Fruit fly (Drosophila melanogaster) whole organism, wandering third instar larva: ENCODE data around the gene CG17768.

Source experiments
- Abd-B ChIP-seq: fragments of >200 bp; optimal IDR thresholded peaks from 2 replicates; lab custom pipeline; 2017; ENCODE audit warnings: missing biosample characterization, missing genetic modification characterization
- CG32264 ChIP-seq: fragments of 200-800 bp; sonication (Bioruptor generic); optimal IDR thresholded peaks from 2 replicates; lab custom pipeline; 2016; ENCODE audit warnings: missing biosample characterization, missing genetic modification characterization
- CG9705 ChIP-seq: fragments of 200-800 bp; sonication (Bioruptor generic); optimal IDR thresholded peaks from 2 replicates; lab custom pipeline; 2018; ENCODE audit warnings: missing biosample characterization, mild to moderate bottlenecking, missing genetic modification characterization
- CrebA ChIP-seq: fragments of 200-800 bp; sonication (Bioruptor generic); optimal IDR thresholded peaks from 2 replicates; lab custom pipeline; 2016; ENCODE audit warnings: missing biosample characterization, mild to moderate bottlenecking, missing genetic modification characterization, borderline replicate concordance
- Dif ChIP-seq: fragments of 200-275, 200-300 bp; sonication (Bioruptor generic); optimal IDR thresholded peaks from 2 replicates; lab custom pipeline; 2018; ENCODE audit warnings: missing biosample characterization, missing genetic modification characterization; ENCODE audit not compliant: partially characterized antibody
- GATAd ChIP-seq: sonication (Bioruptor generic); optimal IDR thresholded peaks from 2 replicates; lab custom pipeline; 2016; ENCODE audit warnings: missing biosample characterization, missing genetic modification characterization
- HLH106 ChIP-seq: fragments of 200-800 bp; optimal IDR thresholded peaks from 3 replicates; lab custom pipeline; 2019; ENCODE audit warnings: missing biosample characterization, mild to moderate bottlenecking, missing genetic modification characterization, moderate library complexity
- Hnf4 ChIP-seq: fragments of 200-800 bp; sonication (Bioruptor generic); optimal IDR thresholded peaks from 2 replicates; lab custom pipeline; 2016; ENCODE audit warnings: missing biosample characterization, mild to moderate bottlenecking, missing genetic modification characterization
- Hr78 ChIP-seq: fragments of >200 bp; optimal IDR thresholded peaks from 2 replicates; lab custom pipeline; 2017; ENCODE audit warnings: missing biosample characterization, missing genetic modification characterization
- Hr83 ChIP-seq: fragments of 200-300 bp; sonication (Bioruptor generic); optimal IDR thresholded peaks from 2 replicates; lab custom pipeline; 2016; ENCODE audit warnings: missing biosample characterization, mild to moderate bottlenecking, missing genetic modification characterization, moderate library complexity; ENCODE audit not compliant: poor library complexity, severe bottlenecking
- Jra ChIP-seq: sonication (Bioruptor generic); optimal IDR thresholded peaks from 2 replicates; lab custom pipeline; 2016; ENCODE audit warnings: missing biosample characterization, missing genetic modification characterization
- Myc ChIP-seq: fragments of >200 bp; optimal IDR thresholded peaks from 2 replicates; lab custom pipeline; 2017
- N ChIP-seq: fragments of >200 bp; optimal IDR thresholded peaks from 2 replicates; lab custom pipeline; 2018; ENCODE audit warnings: missing biosample characterization, missing external identifiers, missing genetic modification characterization
- OdsH ChIP-seq: fragments of 200-800 bp; sonication (Bioruptor generic); optimal IDR thresholded peaks from 2 replicates; lab custom pipeline; 2016; ENCODE audit warnings: missing biosample characterization, mild to moderate bottlenecking, missing genetic modification characterization
- Rel ChIP-seq, 2 experiments: fragments of 200-800 bp; sonication (Bioruptor generic) in 1 of 2; optimal IDR thresholded peaks; 2 replicates in 1 of 2; 3 replicates in 1 of 2; lab custom pipeline; 2016 to 2019; ENCODE audit warnings: mild to moderate bottlenecking in 2 of 2, missing biosample characterization in 2 of 2, missing genetic modification characterization in 2 of 2, moderate library complexity in 1 of 2
- Sp1 ChIP-seq: fragments of 200-800 bp; sonication (Bioruptor generic); optimal IDR thresholded peaks from 3 replicates; lab custom pipeline; 2019; ENCODE audit warnings: missing biosample characterization, mild to moderate bottlenecking, missing genetic modification characterization, moderate library complexity
- Vsx2 ChIP-seq: fragments of 200-300, 225-300 bp; sonication (Bioruptor generic); optimal IDR thresholded peaks from 2 replicates; lab custom pipeline; 2018; ENCODE audit warnings: missing biosample characterization, missing genetic modification characterization; ENCODE audit not compliant: partially characterized antibody
- br ChIP-seq: fragments of 200-800 bp; sonication (Bioruptor generic); optimal IDR thresholded peaks from 2 replicates; lab custom pipeline; 2016; ENCODE audit warnings: missing biosample characterization, missing genetic modification characterization
- brk ChIP-seq: fragments of 200-800 bp; sonication (Bioruptor generic); optimal IDR thresholded peaks from 2 replicates; lab custom pipeline; 2016; ENCODE audit warnings: missing biosample characterization, mild to moderate bottlenecking, missing genetic modification characterization
- dl ChIP-seq, 2 experiments: fragments of 175-275, 200-275 bp in 1 of 2; fragments of 200-275 bp in 1 of 2; sonication (Bioruptor generic); optimal IDR thresholded peaks; lab custom pipeline; 2018; ENCODE audit warnings: mild to moderate bottlenecking in 2 of 2, missing biosample characterization in 2 of 2, missing genetic modification characterization in 2 of 2, moderate library complexity in 2 of 2; ENCODE audit not compliant: partially characterized antibody in 2 of 2, insufficient read depth in 1 of 2
- dmrt93B ChIP-seq: fragments of 200-800 bp; sonication (Bioruptor generic); optimal IDR thresholded peaks from 2 replicates; lab custom pipeline; 2018; ENCODE audit warnings: missing biosample characterization, mild to moderate bottlenecking, missing genetic modification characterization
- dsf ChIP-seq: sonication (Bioruptor generic); optimal IDR thresholded peaks from 2 replicates; lab custom pipeline; 2016; ENCODE audit warnings: missing biosample characterization, missing genetic modification characterization, borderline replicate concordance
- ey ChIP-seq: fragments of 200-800 bp; sonication (Bioruptor generic); optimal IDR thresholded peaks from 2 replicates; lab custom pipeline; 2016; ENCODE audit warnings: missing biosample characterization, missing genetic modification characterization
- foxo ChIP-seq, 2 experiments: fragments of 200-800 bp; sonication (Bioruptor generic); optimal IDR thresholded peaks; 2 replicates in 1 of 2; 3 replicates in 1 of 2; lab custom pipeline; 2016 to 2017; ENCODE audit warnings: missing biosample characterization in 2 of 2, missing genetic modification characterization in 2 of 2
- fru ChIP-seq: fragments of 200-800 bp; sonication (Bioruptor generic); optimal IDR thresholded peaks from 3 replicates; lab custom pipeline; 2016; ENCODE audit warnings: missing biosample characterization, mild to moderate bottlenecking, missing genetic modification characterization
- jim ChIP-seq: fragments of 175-275, 200-325 bp; sonication (Bioruptor generic); optimal IDR thresholded peaks from 2 replicates; lab custom pipeline; 2016; ENCODE audit warnings: missing biosample characterization, mild to moderate bottlenecking, missing genetic modification characterization
- sv ChIP-seq: fragments of 200-800 bp; sonication (Bioruptor generic); optimal IDR thresholded peaks from 3 replicates; lab custom pipeline; 2016; ENCODE audit warnings: missing biosample characterization, missing genetic modification characterization
- tai ChIP-seq: sonication (Bioruptor generic); optimal IDR thresholded peaks from 2 replicates; lab custom pipeline; 2016; ENCODE audit warnings: missing biosample characterization, missing genetic modification characterization
- usp ChIP-seq: fragments of >200 bp; optimal IDR thresholded peaks from 2 replicates; lab custom pipeline; 2017; ENCODE audit warnings: missing biosample characterization, missing genetic modification characterization
- woc ChIP-seq: sonication (Bioruptor generic); optimal IDR thresholded peaks from 2 replicates; lab custom pipeline; 2016; ENCODE audit warnings: missing biosample characterization, mild to moderate bottlenecking, missing genetic modification characterization

Gene CG17768

dm6 chr2L:10405008-10405654 lies at the start of gene CG17768, which contains the start of the genes LSm-4 and Ir31a:
TSS of gene CG17768 (minus strand) at chr2L:10405203.
TSS of gene LSm-4 (minus strand) at chr2L:10405203.
TSS of gene Ir31a (plus strand) at chr2L:10405565.
- TF ChIP-seq woc (GFP tag; lab: Kevin White, UChicago) = peak; percentile 7
- no peak for TF ChIP-seq Hnf4

dm6 chr2L:10452296-10452695 lies 47.3 kb upstream of the CG17768 start, which contains the start of gene ppk10:
TSS of gene ppk10 (minus strand) at chr2L:10452396.
- no peak for TF ChIP-seq Hr83

DNA sequence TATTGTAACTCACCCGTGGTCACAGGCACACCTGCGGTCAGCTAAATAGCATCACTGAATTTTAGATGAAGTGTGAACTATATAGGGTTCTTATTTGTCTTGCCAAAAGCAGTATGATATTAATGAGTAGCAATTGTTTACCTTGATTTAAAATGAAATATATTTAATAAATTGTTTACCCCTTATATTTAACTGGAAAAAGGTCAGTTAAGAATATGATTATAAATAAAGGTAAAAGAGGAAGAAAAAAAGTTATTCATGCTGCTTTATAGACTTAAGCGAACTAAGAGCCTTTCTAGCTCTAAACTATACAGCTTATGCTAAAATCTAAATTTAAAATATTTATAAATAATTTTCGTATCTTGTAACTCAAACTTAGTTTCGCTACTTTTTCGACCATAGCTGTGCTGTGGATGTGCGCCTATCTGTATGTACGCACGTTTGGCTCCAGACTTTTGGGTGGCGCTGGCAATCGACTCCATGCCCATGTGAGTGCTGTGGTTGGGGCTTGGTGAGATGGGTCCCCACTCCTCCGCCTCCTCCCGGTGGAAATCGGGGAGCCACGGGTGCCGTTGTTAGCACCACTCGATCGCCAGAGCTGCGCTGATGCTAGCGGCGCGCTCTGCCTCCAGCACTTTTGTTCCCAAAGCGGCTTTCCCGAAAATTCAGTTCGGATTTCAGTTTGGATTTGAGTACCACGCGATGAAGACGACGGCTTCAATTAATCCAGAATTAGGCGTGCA lies 37.2 kb upstream of the CG17768 start, which contains the start of gene loh:
TSS of gene loh (plus strand) at position 487 of the 743 bp plus-strand sequence.
- TF ChIP-seq dsf (no peak), sv (peak; percentile 28)
- TF ChIP-seq, all 38 proteins: peak for 1

dm6 chr2L:10439174-10439573 lies 34.2 kb upstream of the CG17768 start, which contains the start of gene Nse4:
TSS of gene Nse4 (plus strand) at chr2L:10439440.
- TF ChIP-seq N (peak; percentile 10), CG32264 (GFP tag; lab: Kevin White, UChicago) (no peak), dmrt93B (GFP tag; lab: Kevin White, UChicago) (no peak), Myc (lab: Kevin White, UChicago) (no peak), CrebA (no peak), tai (GFP tag; lab: Kevin White, UChicago) (no peak)
- TF ChIP-seq, all 38 proteins: peak for 1

DNA sequence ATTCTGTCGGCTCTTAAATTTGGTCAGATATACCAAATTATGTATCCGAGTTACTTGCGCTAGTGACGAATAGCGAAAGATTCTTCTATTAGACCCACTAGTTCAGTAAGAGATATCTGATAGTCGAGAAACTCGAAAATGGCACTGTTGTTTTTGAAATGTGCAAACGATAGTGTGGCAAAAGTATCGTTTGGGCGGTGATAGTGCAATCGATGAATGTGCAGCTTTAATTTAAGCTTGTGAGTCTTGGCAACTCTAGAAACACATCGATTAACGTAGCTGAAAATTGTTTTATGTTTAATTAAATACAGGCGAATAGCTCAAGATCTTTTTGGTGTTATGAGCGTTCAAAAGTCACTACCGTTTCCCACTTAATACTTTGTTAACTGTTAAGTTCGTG lies 32.3 kb upstream of the CG17768 start, which contains the start of gene STUB1:
TSS of gene STUB1 (plus strand) at position 232 of the 400 bp plus-strand sequence.
- no peak for TF ChIP-seq tai (GFP tag; lab: Kevin White, UChicago)
- no peak for TF ChIP-seq Hr78 (GFP tag; lab: Kevin White, UChicago)
- TF ChIP-seq Sp1 = no peak
- TF ChIP-seq Vsx2 (GFP tag; lab: Kevin White, UChicago) = no peak
- no peak for TF ChIP-seq OdsH (GFP tag; lab: Kevin White, UChicago)
- TF ChIP-seq Jra (GFP tag; lab: Kevin White, UChicago) = peak; percentile 55
- TF ChIP-seq jim = no peak
- TF ChIP-seq Hnf4 = peak; percentile 70
- peak; percentile 17 for TF ChIP-seq woc (GFP tag; lab: Kevin White, UChicago)
- peak; percentile 59 for TF ChIP-seq Hr83
- TF ChIP-seq foxo (GFP tag; optimal IDR thresholded peaks at IDR 0.05; lab: Kevin White, UChicago) = no peak
- TF ChIP-seq, all 38 proteins: peak for 4

- no peak for TF ChIP-seq dl (GFP tag; optimal IDR thresholded peaks at IDR 0.05; lab: Kevin White, UChicago; ENCODE audit: insufficient read depth in 1 of 2, partially characterized antibody in 2 of 2)
- no peak for TF ChIP-seq br
- no peak for TF ChIP-seq ey (GFP tag; lab: Kevin White, UChicago)
- TF ChIP-seq Sp1 = no peak
- no peak for TF ChIP-seq dsf
- TF ChIP-seq N = no peak
- no peak for TF ChIP-seq Rel (GFP tag; optimal IDR thresholded peaks at IDR 0.05; lab: Kevin White, UChicago)
- no peak for TF ChIP-seq Rel (tag; optimal IDR thresholded peaks at IDR 0.05; lab: Kevin White, UChicago)
- TF ChIP-seq brk (GFP tag; lab: Kevin White, UChicago) = no peak
- TF ChIP-seq GATAd (GFP tag; lab: Kevin White, UChicago) = no peak
- TF ChIP-seq CG9705 (GFP tag; lab: Kevin White, UChicago) = no peak
- no peak for TF ChIP-seq Jra (GFP tag; lab: Kevin White, UChicago)
- TF ChIP-seq OdsH (GFP tag; lab: Kevin White, UChicago) = no peak
- TF ChIP-seq Hnf4 = no peak
- TF ChIP-seq Dif (GFP tag; lab: Kevin White, UChicago) = no peak
- TF ChIP-seq HLH106 (tag; lab: Kevin White, UChicago) = no peak
- TF ChIP-seq Myc (lab: Kevin White, UChicago) = no peak
- no peak for TF ChIP-seq usp (GFP tag; lab: Kevin White, UChicago)
- no peak for TF ChIP-seq fru (GFP tag; lab: Kevin White, UChicago)
- no peak for TF ChIP-seq Abd-B (GFP tag; lab: Kevin White, UChicago)
Measured at dm6 chr2L:10435606-10436160, 30.7 kb upstream of the CG17768 start, which contains the start of the genes TBC1D16 and holn1. TSS of gene TBC1D16 (minus strand) at chr2L:10435656. TSS of gene holn1 (plus strand) at chr2L:10435995.
